Fruit fly (Drosophila melanogaster) whole organism, embryonic: ENCODE data around the gene CG16854.

ENCODE experiments used
- CG10321 ChIP-seq: fragments of 200-800 bp; sonication (Bioruptor generic); IDR thresholded peaks from 2 replicates; pipeline ENCODE4 v1.3.6; 2022; ENCODE audit warnings: missing biosample characterization, missing genetic modification characterization
- CG10959 ChIP-seq: fragments of 200-800 bp; sonication (Bioruptor generic); IDR thresholded peaks from 2 replicates; pipeline ENCODE4 v1.3.6; 2022; ENCODE audit warnings: missing biosample characterization, missing genetic modification characterization
- CG11398 ChIP-seq: fragments of 200-800 bp; sonication (Bioruptor generic); optimal IDR thresholded peaks from 2 replicates; lab custom pipeline; 2016; ENCODE audit warnings: missing biosample characterization, missing genetic modification characterization
- CG12299 ChIP-seq: fragments of 200-800 bp; sonication (Bioruptor generic); optimal IDR thresholded peaks from 2 replicates; lab custom pipeline; 2018; ENCODE audit warnings: missing biosample characterization, mild to moderate bottlenecking, missing genetic modification characterization
- CG14860 ChIP-seq: fragments of 200-800 bp; sonication (Bioruptor generic); IDR thresholded peaks from 3 replicates; pipeline ENCODE4 v1.3.6; 2022; ENCODE audit warnings: missing biosample characterization, missing genetic modification characterization; ENCODE audit not compliant: partially characterized antibody
- CG15514 ChIP-seq: fragments of 200-800 bp; sonication (Bioruptor generic); optimal IDR thresholded peaks from 3 replicates; lab custom pipeline; 2017; ENCODE audit warnings: missing biosample characterization, missing genetic modification characterization, mild to moderate bottlenecking, moderate library complexity, missing genetic modification reagents
- CG16813 ChIP-seq: fragments of 200-800 bp; sonication (Bioruptor generic); IDR thresholded peaks from 3 replicates; pipeline ENCODE4 v1.3.6; 2022; ENCODE audit warnings: missing biosample characterization, missing genetic modification characterization; ENCODE audit not compliant: partially characterized antibody
- CG17612 ChIP-seq: fragments of 200-800 bp; sonication (Bioruptor generic); IDR thresholded peaks from 2 replicates; pipeline ENCODE4 v1.3.6; 2022; ENCODE audit warnings: missing biosample characterization, missing genetic modification characterization
- CG2120 ChIP-seq: fragments of 200-800 bp; sonication (Bioruptor generic); optimal IDR thresholded peaks from 3 replicates; lab custom pipeline; 2016; ENCODE audit warnings: missing biosample characterization, missing genetic modification characterization
- CG2129 ChIP-seq: fragments of 200-800 bp; sonication (Bioruptor generic); IDR thresholded peaks from 2 replicates; pipeline ENCODE4 v1.3.6; 2022; ENCODE audit warnings: missing biosample characterization, missing genetic modification characterization; ENCODE audit not compliant: partially characterized antibody
- CG34224 ChIP-seq: fragments of 200-800 bp; sonication (Bioruptor generic); IDR thresholded peaks from 3 replicates; pipeline ENCODE4 v1.3.6; 2022; ENCODE audit warnings: missing biosample characterization, missing genetic modification characterization; ENCODE audit not compliant: partially characterized antibody
- CG6683 ChIP-seq: fragments of 200-800 bp; sonication (Bioruptor generic); optimal IDR thresholded peaks from 2 replicates; lab custom pipeline; 2017; ENCODE audit warnings: missing biosample characterization, mild to moderate bottlenecking, missing genetic modification characterization, missing genetic modification reagents
- CG6791 ChIP-seq: fragments of 200-800 bp; sonication (Bioruptor generic); IDR thresholded peaks from 3 replicates; pipeline ENCODE4 v1.3.6; 2022; ENCODE audit warnings: missing biosample characterization, missing genetic modification characterization; ENCODE audit not compliant: partially characterized antibody
- CG7963 ChIP-seq: fragments of 200-800 bp; sonication (Bioruptor generic); IDR thresholded peaks from 3 replicates; pipeline ENCODE4 v1.3.6; 2022; ENCODE audit warnings: missing biosample characterization, missing genetic modification characterization; ENCODE audit not compliant: partially characterized antibody
- CHES-1-like ChIP-seq: fragments of 200-800 bp; sonication (Bioruptor generic); optimal IDR thresholded peaks from 2 replicates; lab custom pipeline; 2016; ENCODE audit warnings: missing biosample characterization, missing genetic modification characterization
- CrebB ChIP-seq: fragments of 200-800 bp; sonication (Bioruptor generic); optimal IDR thresholded peaks from 3 replicates; lab custom pipeline; 2018; ENCODE audit warnings: missing biosample characterization, mild to moderate bottlenecking, missing genetic modification characterization
- Dek ChIP-seq: fragments of 200-800 bp; sonication (Bioruptor generic); optimal IDR thresholded peaks from 3 replicates; lab custom pipeline; 2019; ENCODE audit warnings: missing biosample characterization, mild to moderate bottlenecking, missing genetic modification characterization, moderate library complexity
- Dll ChIP-seq: fragments of 200-800 bp; sonication (Bioruptor generic); IDR thresholded peaks from 4 replicates; pipeline ENCODE4 v1.3.6; 2022; ENCODE audit warnings: missing biosample characterization, missing genetic modification characterization; ENCODE audit not compliant: partially characterized antibody
- Dp ChIP-seq: fragments of 200-800 bp; sonication (Bioruptor generic); optimal IDR thresholded peaks from 2 replicates; lab custom pipeline; 2018; ENCODE audit warnings: missing biosample characterization, mild to moderate bottlenecking, missing genetic modification characterization, moderate library complexity
- Dref ChIP-seq: fragments of 200-800 bp; sonication (Bioruptor generic); IDR thresholded peaks from 2 replicates; pipeline ENCODE4 v1.3.6; 2022; ENCODE audit warnings: missing biosample characterization, missing genetic modification characterization
- E2f2 ChIP-seq: fragments of 200-800 bp; sonication (Bioruptor generic); IDR thresholded peaks from 2 replicates; pipeline ENCODE4 v1.3.6; 2022; ENCODE audit warnings: missing biosample characterization, missing genetic modification characterization
- Eip74EF ChIP-seq, 2 experiments: fragments of 200-800 bp in 1 of 2; fragments of >200 bp in 1 of 2; sonication (Bioruptor generic) in 1 of 2; optimal IDR thresholded peaks; 2 replicates each; lab custom pipeline; 2017 to 2019; ENCODE audit warnings: missing biosample characterization in 2 of 2, missing genetic modification characterization in 2 of 2, mild to moderate bottlenecking in 1 of 2, moderate library complexity in 1 of 2
- Lim3 ChIP-seq: fragments of 200-800 bp; sonication (Bioruptor generic); IDR thresholded peaks from 2 replicates; pipeline ENCODE4 v1.3.6; 2022; ENCODE audit warnings: missing biosample characterization, missing genetic modification characterization
- MESR4 ChIP-seq: fragments of 200-800 bp; sonication (Bioruptor generic); optimal IDR thresholded peaks from 2 replicates; lab custom pipeline; 2018; ENCODE audit warnings: missing biosample characterization, mild to moderate bottlenecking, missing genetic modification characterization, moderate library complexity
- Mes4 ChIP-seq: fragments of 200-800 bp; sonication (Bioruptor generic); optimal IDR thresholded peaks from 2 replicates; lab custom pipeline; 2016; ENCODE audit warnings: missing biosample characterization, missing genetic modification characterization
- Myb ChIP-seq: fragments of 200-800 bp; sonication (Bioruptor generic); optimal IDR thresholded peaks from 2 replicates; lab custom pipeline; 2016; ENCODE audit warnings: missing biosample characterization, missing genetic modification characterization
- Opbp ChIP-seq: fragments of 200-800 bp; sonication (Bioruptor generic); IDR thresholded peaks from 3 replicates; pipeline ENCODE4 v1.3.6; 2022; ENCODE audit warnings: missing biosample characterization, missing genetic modification characterization; ENCODE audit not compliant: partially characterized antibody
- Scr ChIP-seq: fragments of 200-800 bp; sonication (Bioruptor generic); IDR thresholded peaks from 2 replicates; pipeline ENCODE4 v1.3.6; 2022; ENCODE audit warnings: missing biosample characterization, missing genetic modification characterization; ENCODE audit not compliant: partially characterized antibody
- Sin3A ChIP-seq: fragments of >200 bp; optimal IDR thresholded peaks from 2 replicates; lab custom pipeline; 2018
- ato ChIP-seq: fragments of 200-800 bp; sonication (Bioruptor generic); IDR thresholded peaks from 2 replicates; pipeline ENCODE4 v1.3.6; 2022; ENCODE audit warnings: missing biosample characterization, missing genetic modification characterization; ENCODE audit not compliant: partially characterized antibody
- bsh ChIP-seq, 2 experiments: fragments of 200-800 bp; sonication (Bioruptor generic); optimal IDR thresholded peaks; 2 replicates each; lab custom pipeline; 2017 to 2018; ENCODE audit warnings: mild to moderate bottlenecking in 2 of 2, missing biosample characterization in 2 of 2, missing genetic modification characterization in 2 of 2, moderate library complexity in 1 of 2
- cwo ChIP-seq: fragments of 200-800 bp; sonication (Bioruptor generic); optimal IDR thresholded peaks from 3 replicates; lab custom pipeline; 2017; ENCODE audit warnings: missing biosample characterization, missing genetic modification characterization, mild to moderate bottlenecking, moderate library complexity, missing genetic modification reagents
- fru ChIP-seq: fragments of >200 bp; optimal IDR thresholded peaks from 2 replicates; lab custom pipeline; 2017
- gem ChIP-seq: fragments of 200-800 bp; sonication (Bioruptor generic); optimal IDR thresholded peaks from 2 replicates; lab custom pipeline; 2019; ENCODE audit warnings: missing biosample characterization, mild to moderate bottlenecking, missing genetic modification characterization, moderate library complexity
- gfzf ChIP-seq: fragments of 200-800 bp; sonication (Bioruptor generic); optimal IDR thresholded peaks from 2 replicates; lab custom pipeline; 2016; ENCODE audit warnings: missing biosample characterization, mild to moderate bottlenecking, missing genetic modification characterization, moderate library complexity
- hbn ChIP-seq: fragments of 200-800 bp; sonication (Bioruptor generic); IDR thresholded peaks from 2 replicates; pipeline ENCODE4 v1.3.6; 2022; ENCODE audit warnings: missing biosample characterization, missing genetic modification characterization; ENCODE audit not compliant: partially characterized antibody
- inv ChIP-seq: fragments of 200-800 bp; sonication (Bioruptor generic); IDR thresholded peaks from 2 replicates; pipeline ENCODE4 v1.3.6; 2022; ENCODE audit warnings: missing biosample characterization, missing genetic modification characterization; ENCODE audit not compliant: partially characterized antibody
- knrl ChIP-seq: fragments of 200-800 bp; sonication (Bioruptor generic); IDR thresholded peaks from 3 replicates; pipeline ENCODE4 v1.3.6; 2022; ENCODE audit warnings: missing biosample characterization, missing genetic modification characterization; ENCODE audit not compliant: partially characterized antibody
- otp ChIP-seq: fragments of 200-800 bp; sonication (Bioruptor generic); IDR thresholded peaks from 3 replicates; pipeline ENCODE4, ENCODE4 v1.3.6; 2022; ENCODE audit warnings: missing biosample characterization, missing genetic modification characterization
- phol ChIP-seq: fragments of 200-800 bp; sonication (Bioruptor generic); optimal IDR thresholded peaks from 3 replicates; lab custom pipeline; 2018; ENCODE audit warnings: missing biosample characterization, mild to moderate bottlenecking, missing genetic modification characterization, moderate library complexity
- sc ChIP-seq, 3 experiments: fragments of >200 bp in 2 of 3; fragments of 200-800 bp in 1 of 3; sonication (Bioruptor generic) in 1 of 3; optimal IDR thresholded peaks; 2 replicates in 2 of 3; 3 replicates in 1 of 3; lab custom pipeline; 2017; ENCODE audit warnings: mild to moderate bottlenecking in 1 of 3, missing biosample characterization in 1 of 3, missing genetic modification characterization in 1 of 3, missing genetic modification reagents in 1 of 3
- tna ChIP-seq: fragments of 200-800 bp; sonication (Bioruptor generic); IDR thresholded peaks from 2 replicates; pipeline ENCODE4 v1.3.6; 2022; ENCODE audit warnings: missing biosample characterization, missing genetic modification characterization; ENCODE audit not compliant: partially characterized antibody
- zen2 ChIP-seq: fragments of 200-800 bp; sonication (Bioruptor generic); IDR thresholded peaks from 3 replicates; pipeline ENCODE4 v1.3.6; 2022; ENCODE audit warnings: missing biosample characterization, missing genetic modification characterization; ENCODE audit not compliant: partially characterized antibody

Gene CG16854

dm6 chr2L:11113011-11113528 is 26.5 kb downstream of the CG16854 start, which contains the start of gene Idua (continued):
- peak; percentile 63 for TF ChIP-seq Dek
- no peak for TF ChIP-seq Opbp (GFP tag; lab: Robert Waterston, UW)
- TF ChIP-seq bsh (GFP tag; optimal IDR thresholded peaks at IDR 0.05; lab: Kevin White, UChicago), result peak; percentile 57 to 64
- no peak for TF ChIP-seq CG11398 (GFP tag; lab: Kevin White, UChicago)
- no peak for TF ChIP-seq Eip74EF (GFP tag; optimal IDR thresholded peaks at IDR 0.05; lab: Kevin White, UChicago)
- no peak for TF ChIP-seq CG17612 (GFP tag; lab: Robert Waterston, UW)
- TF ChIP-seq CHES-1-like, result no peak
- TF ChIP-seq hbn, result no peak
- no peak for TF ChIP-seq gem
- no peak for TF ChIP-seq sc (optimal IDR thresholded peaks at IDR 0.05; lab: Kevin White, UChicago)
- peak; percentile 17 for TF ChIP-seq sc (GFP tag; optimal IDR thresholded peaks at IDR 0.05; lab: Kevin White, UChicago)
- TF ChIP-seq otp (GFP tag; lab: Robert Waterston, UW), result 0 out of 3 replicates have a peak, but pooled peaks have one; percentile 26
- TF ChIP-seq Lim3 (GFP tag; lab: Robert Waterston, UW), result no peak

- no peak for TF ChIP-seq Mes4 (GFP tag; lab: Kevin White, UChicago)
These were observed 27.2 kb downstream of the CG16854 start, which contains the start of gene Gr32a for dm6 chr2L:11113714-11114113. TSS of gene Gr32a (plus strand) at chr2L:11114014.

dm6 chr2L:11119966-11120517 is 33.5 kb downstream of the CG16854 start, which contains the start of gene CG6230:
TSS of gene CG6230 (minus strand) at chr2L:11120319.
- TF ChIP-seq Opbp (GFP tag; lab: Robert Waterston, UW) (peak; percentile 67; the same call in 2 of the 3 replicates), CG7963 (GFP tag; lab: Robert Waterston, UW) (peak; percentile 11; the same call in 1 of the 3 replicates), zen2 (peak; percentile 72; the same call in 2 of the 3 replicates), CG14860 (GFP tag; lab: Robert Waterston, UW) (peak; percentile 26; the same call in 1 of the 3 replicates), phol (tag; lab: Kevin White, UChicago) (peak; percentile 14), inv (0 out of 2 replicates have a peak, but pooled peaks have one; percentile 34), MESR4 (peak; percentile 52), Dref (GFP tag; lab: Robert Waterston, UW) (peak; percentile 86), CG34224 (GFP tag; lab: Robert Waterston, UW) (peak; percentile 73), Dp (GFP tag; lab: Kevin White, UChicago) (peak; percentile 84), ato (peak; percentile 64), CG10959 (GFP tag; lab: Robert Waterston, UW) (no peak), CG6791 (GFP tag; lab: Robert Waterston, UW) (peak; percentile 68; the same call in 2 of the 3 replicates), CG10321 (GFP tag; lab: Robert Waterston, UW) (no peak), CG16813 (GFP tag; lab: Robert Waterston, UW) (peak; percentile 33; the same call in 1 of the 3 replicates), Dll (GFP tag; lab: Robert Waterston, UW) (peak; percentile 71; the same call in 2 of the 4 replicates), CG15514 (GFP tag; lab: Kevin White, UChicago) (peak; percentile 16), CG2120 (GFP tag; lab: Kevin White, UChicago) (no peak), E2f2 (GFP tag; lab: Robert Waterston, UW) (peak; percentile 90), fru (lab: Kevin White, UChicago) (no peak), Sin3A (peak; percentile 3), knrl (peak; percentile 61; the same call in 2 of the 3 replicates), tna (GFP tag; lab: Robert Waterston, UW) (0 out of 2 replicates have a peak, but pooled peaks have one; percentile 37), Myb (GFP tag; lab: Kevin White, UChicago) (peak; percentile 78), CG2129 (peak; percentile 33; the same call in 1 of the 2 replicates), gfzf (GFP tag; lab: Kevin White, UChicago) (peak; percentile 18), CG6683 (GFP tag; lab: Kevin White, UChicago) (no peak), Scr (GFP tag; lab: Robert Waterston, UW) (peak; percentile 70), CrebB (tag; lab: Kevin White, UChicago) (no peak), CG12299 (tag; lab: Kevin White, UChicago) (no peak), cwo (GFP tag; lab: Kevin White, UChicago) (no peak)
